Worm (Caenorhabditis elegans): Measurements from ENCODE around the gene nhr-55.

- TF ChIP-seq him-1 (tag; optimal IDR thresholded peaks at IDR 0.05) (no peak), dao-5 (tag; optimal IDR thresholded peaks at IDR 0.05) (no peak)
Observed at ce11 chrV:465355-465754, 12.6 kb upstream of the nhr-55 start.

All from whole organism, L4/young adult.